4 fruit fly cellular contexts compared by ENCODE assay signal in genomic region chr3R:26260692-26261243, dm6.
TF ChIP-seq lines count a peak whose summit lies in the region.

No protein-coding gene starts in this region.

- TF ChIP-seq CTCF in whole organism, embryonic (GFP tag; optimal IDR thresholded peaks at IDR 0.05; lab: Kevin White, UChicago) = no peak

TF ChIP-seq in whole organism, adult, 20 proteins besides CTCF, POLR2A, EP300 and RAD21:
- TF ChIP-seq CG12768 (GFP tag; optimal IDR thresholded peaks at IDR 0.05; lab: Kevin White, UChicago) (peak; percentile 95), CG1620 (GFP tag; optimal IDR thresholded peaks at IDR 0.05; lab: Kevin White, UChicago) (no peak), toe (GFP tag; optimal IDR thresholded peaks at IDR 0.05; lab: Kevin White, UChicago) (peak; percentile 80), CG11617 (GFP tag; optimal IDR thresholded peaks at IDR 0.05; lab: Kevin White, UChicago) (peak; percentile 61), pad (GFP tag; optimal IDR thresholded peaks at IDR 0.05; lab: Kevin White, UChicago) (no peak), cnc (optimal IDR thresholded peaks at IDR 0.05; lab: Kevin White, UChicago) (no peak), ovo (GFP tag; optimal IDR thresholded peaks at IDR 0.05; lab: Kevin White, UChicago) (no peak), cic (GFP tag; optimal IDR thresholded peaks at IDR 0.05; lab: Kevin White, UChicago) (peak; percentile 90), bab1 (GFP tag; optimal IDR thresholded peaks at IDR 0.05; lab: Kevin White, UChicago) (no peak), Crg-1 (GFP tag; optimal IDR thresholded peaks at IDR 0.05; lab: Kevin White, UChicago) (peak; percentile 53), CG14711 (tag; optimal IDR thresholded peaks at IDR 0.05; lab: Kevin White, UChicago) (no peak), CG5204 (GFP tag; optimal IDR thresholded peaks at IDR 0.05; lab: Kevin White, UChicago) (no peak), Hr96 (GFP tag; optimal IDR thresholded peaks at IDR 0.05; lab: Kevin White, UChicago) (peak; percentile 68), kay (GFP tag; lab: Kevin White, UChicago; ENCODE audit: borderline replicate concordance) (peak; percentile 95), Clk (GFP tag; optimal IDR thresholded peaks at IDR 0.05; lab: Kevin White, UChicago) (peak; percentile 52), CG7101 (tag; optimal IDR thresholded peaks at IDR 0.05; lab: Kevin White, UChicago) (peak; percentile 43), Mnt (GFP tag; optimal IDR thresholded peaks at IDR 0.05; lab: Kevin White, UChicago) (peak; percentile 50), tj (GFP tag; optimal IDR thresholded peaks at IDR 0.05; lab: Kevin White, UChicago) (peak; percentile 69), CG7045 (GFP tag; optimal IDR thresholded peaks at IDR 0.05; lab: Kevin White, UChicago) (peak; percentile 76), CG33017 (tag; optimal IDR thresholded peaks at IDR 0.05; lab: Kevin White, UChicago) (peak; percentile 20)

TF ChIP-seq in whole organism, embryonic, 481 proteins besides CTCF, POLR2A, EP300 and RAD21:
- TF ChIP-seq da (GFP tag; optimal IDR thresholded peaks at IDR 0.05; lab: Kevin White, UChicago) (no peak), CG3163 (GFP tag; optimal IDR thresholded peaks at IDR 0.05; lab: Kevin White, UChicago) (peak; percentile 33), bbx (GFP tag; IDR thresholded peaks at IDR 0.05; lab: Robert Waterston, UW; ENCODE audit: partially characterized antibody) (no peak), lab (GFP tag; optimal IDR thresholded peaks at IDR 0.05; lab: Kevin White, UChicago) (no peak), CG7928 (GFP tag; optimal IDR thresholded peaks at IDR 0.05; lab: Kevin White, UChicago) (no peak), CG4617 (GFP tag; optimal IDR thresholded peaks at IDR 0.05; lab: Kevin White, UChicago; ENCODE audit: borderline replicate concordance) (no peak), CG2116 (GFP tag; optimal IDR thresholded peaks at IDR 0.05; lab: Kevin White, UChicago) (no peak), nom (GFP tag; optimal IDR thresholded peaks at IDR 0.05; lab: Kevin White, UChicago) (peak; percentile 5), Med (GFP tag; lab: Kevin White, UChicago) (peak; percentile 20), cwo (GFP tag; optimal IDR thresholded peaks at IDR 0.05; lab: Kevin White, UChicago) (no peak), Gsc (GFP tag; IDR thresholded peaks at IDR 0.05; lab: Robert Waterston, UW) (no peak), CkIIα-i1 (GFP tag; IDR thresholded peaks at IDR 0.05; lab: Robert Waterston, UW) (no peak), z (GFP tag; IDR thresholded peaks at IDR 0.05; lab: Robert Waterston, UW) (0 out of 3 replicates have a peak, but pooled peaks have one; percentile 35), CG4820 (GFP tag; optimal IDR thresholded peaks at IDR 0.05; lab: Kevin White, UChicago) (no peak), GATAe (GFP tag; conservative IDR thresholded peaks at IDR 0.05; lab: Robert Waterston, UW) (0 out of 2 replicates have a peak, but pooled peaks have one; percentile 21), Trl (optimal IDR thresholded peaks at IDR 0.05; lab: Kevin White, UChicago) (peak; percentile 36 to 47), Trl (GFP tag; optimal IDR thresholded peaks at IDR 0.05; lab: Kevin White, UChicago) (no peak), CG4707 (GFP tag; optimal IDR thresholded peaks at IDR 0.05; lab: Kevin White, UChicago) (no peak), Dek (tag; optimal IDR thresholded peaks at IDR 0.05; lab: Kevin White, UChicago) (no peak), nmo (GFP tag; optimal IDR thresholded peaks at IDR 0.05; lab: Kevin White, UChicago) (no peak), hbn (GFP tag; IDR thresholded peaks at IDR 0.05; lab: Robert Waterston, UW; ENCODE audit: partially characterized antibody) (no peak), bsh (GFP tag; optimal IDR thresholded peaks at IDR 0.05; lab: Kevin White, UChicago) (no peak), ATbp (GFP tag; optimal IDR thresholded peaks at IDR 0.05; lab: Kevin White, UChicago) (peak; percentile 7), zen (tag; optimal IDR thresholded peaks at IDR 0.05; lab: Kevin White, UChicago) (no peak), tgo (GFP tag; IDR thresholded peaks at IDR 0.05; lab: Robert Waterston, UW) (no peak)

TF ChIP-seq in whole organism, prepupa, 60 proteins besides CTCF, POLR2A, EP300 and RAD21:
- TF ChIP-seq CG6163 (GFP tag; IDR thresholded peaks at IDR 0.05; lab: Robert Waterston, UW) (no peak), CG34406 (GFP tag; optimal IDR thresholded peaks at IDR 0.05; lab: Kevin White, UChicago) (no peak), eg (GFP tag; IDR thresholded peaks at IDR 0.05; lab: Robert Waterston, UW) (peak; percentile 20; the same call in 1 of the 3 replicates), CG6276 (GFP tag; optimal IDR thresholded peaks at IDR 0.05; lab: Kevin White, UChicago) (peak; percentile 46), CG16779 (tag; optimal IDR thresholded peaks at IDR 0.05; lab: Kevin White, UChicago) (peak; percentile 47), Eip93F (GFP tag; optimal IDR thresholded peaks at IDR 0.05; lab: Kevin White, UChicago) (no peak), ss (GFP tag; optimal IDR thresholded peaks at IDR 0.05; lab: Kevin White, UChicago) (peak; percentile 53 to 63), CG6808 (GFP tag; optimal IDR thresholded peaks at IDR 0.05; lab: Kevin White, UChicago) (no peak), dac (GFP tag; optimal IDR thresholded peaks at IDR 0.05; lab: Kevin White, UChicago) (no peak), CG31627 (GFP tag; optimal IDR thresholded peaks at IDR 0.05; lab: Kevin White, UChicago) (no peak), svp (GFP tag; lab: Kevin White, UChicago) (peak; percentile 96), Ets21C (GFP tag; optimal IDR thresholded peaks at IDR 0.05; lab: Kevin White, UChicago) (no peak), CG9139 (GFP tag; optimal IDR thresholded peaks at IDR 0.05; lab: Kevin White, UChicago) (peak; percentile 27)

TF ChIP-seq in whole organism, pupa, 21 proteins besides CTCF, POLR2A, EP300 and RAD21:
- peak; percentile 94 for TF ChIP-seq EcR (GFP tag; optimal IDR thresholded peaks at IDR 0.05; lab: Kevin White, UChicago)
- peak; percentile 4 for TF ChIP-seq CG14655 (GFP tag; optimal IDR thresholded peaks at IDR 0.05; lab: Kevin White, UChicago)
- no peak for TF ChIP-seq CG4496 (GFP tag; IDR thresholded peaks at IDR 0.05; lab: Robert Waterston, UW)
- TF ChIP-seq CG32121 (GFP tag; IDR thresholded peaks at IDR 0.05; lab: Robert Waterston, UW) = no peak
- TF ChIP-seq CG9948 (tag; optimal IDR thresholded peaks at IDR 0.05; lab: Kevin White, UChicago) = no peak
